Fruit fly (Drosophila melanogaster) whole organism, wandering third instar larva: ENCODE results near the gene CG15546.

Experiments used
- Dfd ChIP-seq: fragments of >200 bp; optimal IDR thresholded peaks from 2 replicates; lab custom pipeline; 2017; ENCODE audit warnings: missing biosample characterization, missing genetic modification characterization
- HLH106 ChIP-seq: fragments of 200-800 bp; optimal IDR thresholded peaks from 3 replicates; lab custom pipeline; 2019; ENCODE audit warnings: missing biosample characterization, mild to moderate bottlenecking, missing genetic modification characterization, moderate library complexity
- Myc ChIP-seq: fragments of >200 bp; optimal IDR thresholded peaks from 2 replicates; lab custom pipeline; 2017
- OdsH ChIP-seq: fragments of 200-800 bp; sonication (Bioruptor generic); optimal IDR thresholded peaks from 2 replicates; lab custom pipeline; 2016; ENCODE audit warnings: missing biosample characterization, mild to moderate bottlenecking, missing genetic modification characterization
- Sp1 ChIP-seq: fragments of 200-800 bp; sonication (Bioruptor generic); optimal IDR thresholded peaks from 3 replicates; lab custom pipeline; 2019; ENCODE audit warnings: missing biosample characterization, mild to moderate bottlenecking, missing genetic modification characterization, moderate library complexity
- brk ChIP-seq: fragments of 200-800 bp; sonication (Bioruptor generic); optimal IDR thresholded peaks from 2 replicates; lab custom pipeline; 2016; ENCODE audit warnings: missing biosample characterization, mild to moderate bottlenecking, missing genetic modification characterization
- foxo ChIP-seq, 2 experiments: fragments of 200-800 bp; sonication (Bioruptor generic); optimal IDR thresholded peaks; 2 replicates in 1 of 2; 3 replicates in 1 of 2; lab custom pipeline; 2016 to 2017; ENCODE audit warnings: missing biosample characterization in 2 of 2, missing genetic modification characterization in 2 of 2
- h ChIP-seq: fragments of 200-800 bp; sonication (Bioruptor generic); optimal IDR thresholded peaks from 3 replicates; lab custom pipeline; 2016; ENCODE audit warnings: missing biosample characterization, mild to moderate bottlenecking, missing genetic modification characterization
- pan ChIP-seq: fragments of >200 bp; optimal IDR thresholded peaks from 2 replicates; lab custom pipeline; 2017
- psq ChIP-seq: fragments of 200-800 bp; sonication (Bioruptor generic); optimal IDR thresholded peaks from 3 replicates; lab custom pipeline; 2017; ENCODE audit warnings: missing biosample characterization, mild to moderate bottlenecking, missing genetic modification characterization, moderate library complexity
- tai ChIP-seq: sonication (Bioruptor generic); optimal IDR thresholded peaks from 2 replicates; lab custom pipeline; 2016; ENCODE audit warnings: missing biosample characterization, missing genetic modification characterization
- usp ChIP-seq: fragments of >200 bp; optimal IDR thresholded peaks from 2 replicates; lab custom pipeline; 2017; ENCODE audit warnings: missing biosample characterization, missing genetic modification characterization

- TF ChIP-seq pan (lab: Kevin White, UChicago) (no peak), h (no peak), psq (GFP tag; lab: Kevin White, UChicago) (no peak), Dfd (GFP tag; lab: Kevin White, UChicago) (no peak), HLH106 (tag; lab: Kevin White, UChicago) (no peak), brk (GFP tag; lab: Kevin White, UChicago) (no peak), foxo (GFP tag; optimal IDR thresholded peaks at IDR 0.05; lab: Kevin White, UChicago) (no peak), usp (GFP tag; lab: Kevin White, UChicago) (no peak), tai (no peak), Myc (lab: Kevin White, UChicago) (no peak), Sp1 (GFP tag; lab: Kevin White, UChicago) (no peak), OdsH (no peak)
Observed at dm6 chr3R:30915235-30915634, 39.2 kb upstream of the CG15546 start.
